Fruit fly (Drosophila melanogaster) whole organism: ENCODE results near the gene frtz.

Experiments used
- CG8478 ChIP-seq: fragments of >200 bp; optimal IDR thresholded peaks from 2 replicates; lab custom pipeline; 2018; ENCODE audit warnings: inconsistent platforms
- EcR ChIP-seq, 2 experiments: fragments of >200 bp; optimal IDR thresholded peaks; 2 replicates each; lab custom pipeline; 2017; ENCODE audit warnings: missing biosample characterization in 2 of 2, missing genetic modification characterization in 2 of 2, missing genetic modification reagents in 2 of 2
- pan ChIP-seq: fragments of >200 bp; optimal IDR thresholded peaks from 2 replicates; lab custom pipeline; 2017
- usp ChIP-seq: fragments of >200 bp; optimal IDR thresholded peaks from 2 replicates; lab custom pipeline; 2017; ENCODE audit warnings: missing biosample characterization, missing genetic modification characterization, mixed read lengths

DNA sequence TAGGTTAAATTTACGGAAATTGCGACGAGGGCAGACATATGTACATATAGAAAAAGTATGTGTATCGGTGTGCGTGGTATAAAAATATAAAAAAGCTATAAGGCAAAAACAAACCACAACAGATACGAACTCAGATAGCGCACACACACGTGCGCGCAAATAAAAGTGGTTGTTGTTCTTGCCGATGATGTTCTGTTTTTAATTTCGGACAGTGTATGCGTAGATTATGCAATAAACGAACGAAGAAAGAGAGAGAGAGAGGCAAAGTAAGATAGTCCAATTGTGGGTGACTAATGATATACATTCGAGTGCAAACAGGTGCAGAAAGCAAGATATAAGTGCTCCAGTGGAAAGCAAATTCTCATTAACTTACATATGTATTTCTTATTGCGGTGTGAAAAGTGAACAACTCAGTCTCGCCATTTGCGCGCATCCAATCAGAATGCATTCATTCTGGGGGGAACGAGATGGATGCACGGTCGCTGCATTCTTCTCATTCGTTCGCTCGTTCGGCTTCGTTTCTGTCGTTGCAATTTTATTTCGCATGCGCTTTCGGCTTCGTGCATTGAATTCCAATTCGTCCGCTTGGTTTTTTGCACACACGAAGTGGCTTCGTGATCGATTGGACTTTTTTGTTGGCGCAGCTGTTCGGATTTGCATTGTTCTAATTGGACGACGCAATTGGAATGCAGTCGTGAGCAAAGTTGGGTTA lies 46.2 kb downstream of the frtz start:
- TF ChIP-seq CG8478 (lab: Kevin White, UChicago) (peak; percentile 80), usp (GFP tag; lab: Kevin White, UChicago) (no peak), pan (lab: Kevin White, UChicago) (no peak), EcR (GFP tag; optimal IDR thresholded peaks at IDR 0.05; lab: Kevin White, UChicago) (no peak)
